Fruit fly (Drosophila melanogaster) whole organism: Measurements from ENCODE around the gene CG18301.

ENCODE experiments used
- CG8478 ChIP-seq: fragments of >200 bp; optimal IDR thresholded peaks from 2 replicates; lab custom pipeline; 2018; ENCODE audit warnings: inconsistent platforms
- EcR ChIP-seq, 2 experiments: fragments of >200 bp; optimal IDR thresholded peaks; 2 replicates each; lab custom pipeline; 2017; ENCODE audit warnings: missing biosample characterization in 2 of 2, missing genetic modification characterization in 2 of 2, missing genetic modification reagents in 2 of 2
- pan ChIP-seq: fragments of >200 bp; optimal IDR thresholded peaks from 2 replicates; lab custom pipeline; 2017
- psq ChIP-seq: fragments of >200 bp; optimal IDR thresholded peaks from 2 replicates; lab custom pipeline; 2017
- usp ChIP-seq: fragments of >200 bp; optimal IDR thresholded peaks from 2 replicates; lab custom pipeline; 2017; ENCODE audit warnings: missing biosample characterization, missing genetic modification characterization, mixed read lengths

- TF ChIP-seq psq (lab: Kevin White, UChicago): no peak
- TF ChIP-seq CG8478: no peak
- TF ChIP-seq pan (lab: Kevin White, UChicago): no peak
- TF ChIP-seq EcR (GFP tag; optimal IDR thresholded peaks at IDR 0.05; lab: Kevin White, UChicago): no peak
- TF ChIP-seq usp: no peak
These were observed 46.1 kb downstream of the CG18301 start, which contains the start of gene w-cup for dm6 chr2L:10577692-10578091.
